Worm (Caenorhabditis elegans) whole organism, late embryonic: ENCODE measurements around the gene spl-2.

Source experiments
- C08G9.2 ChIP-seq: sonication (generic microtip); optimal IDR thresholded peaks from 2 replicates; lab custom pipeline; 2016; ENCODE audit warnings: mild to moderate bottlenecking, missing genetic modification characterization, moderate library complexity, missing compliant biosample characterization
- K02D7.2 ChIP-seq: sonication (generic microtip); optimal IDR thresholded peaks from 2 replicates; lab custom pipeline; 2017; ENCODE audit warnings: mild to moderate bottlenecking, missing genetic modification characterization, missing compliant biosample characterization
- Y22D7AL.16 ChIP-seq: sonication (generic microtip); optimal IDR thresholded peaks from 2 replicates; lab custom pipeline; 2016; ENCODE audit warnings: missing genetic modification characterization, missing compliant biosample characterization
- ahr-1 ChIP-seq: sonication (generic microtip); optimal IDR thresholded peaks from 2 replicates; lab custom pipeline; 2016; ENCODE audit warnings: missing genetic modification characterization, missing compliant biosample characterization
- ama-1 ChIP-seq: fragments of 150-350 bp; optimal IDR thresholded peaks from 2 replicates; lab custom pipeline; 2014
- ceh-14 ChIP-seq: sonication (generic microtip); optimal IDR thresholded peaks from 2 replicates; lab custom pipeline; 2016; ENCODE audit warnings: missing genotype, missing genetic modification characterization, missing compliant biosample characterization
- ceh-18 ChIP-seq: sonication (generic microtip); optimal IDR thresholded peaks from 2 replicates; lab custom pipeline; 2016; ENCODE audit warnings: missing genetic modification characterization, missing compliant biosample characterization
- ceh-19 ChIP-seq: fragments of 200-800 bp; sonication (Bioruptor generic); optimal IDR thresholded peaks from 2 replicates; lab custom pipeline; 2018; ENCODE audit warnings: mild to moderate bottlenecking, missing genetic modification characterization, missing compliant biosample characterization
- ceh-2 ChIP-seq: sonication (generic microtip); optimal IDR thresholded peaks from 2 replicates; lab custom pipeline; 2016; ENCODE audit warnings: missing genotype, missing genetic modification characterization, missing compliant biosample characterization
- ceh-30 ChIP-seq: fragments of 150-350 bp; optimal IDR thresholded peaks from 2 replicates; lab custom pipeline; 2014; ENCODE audit warnings: missing biosample characterization, missing genetic modification characterization
- ceh-34 ChIP-seq: sonication (generic microtip); optimal IDR thresholded peaks from 2 replicates; lab custom pipeline; 2016; ENCODE audit warnings: mild to moderate bottlenecking, missing genetic modification characterization, missing compliant biosample characterization
- ceh-48 ChIP-seq: sonication (generic microtip); optimal IDR thresholded peaks from 2 replicates; lab custom pipeline; 2016; ENCODE audit warnings: missing genetic modification characterization, inconsistent platforms, missing compliant biosample characterization
- ceh-6 ChIP-seq: fragments of 200-800 bp; sonication (Bioruptor generic); optimal IDR thresholded peaks from 2 replicates; lab custom pipeline; 2018; ENCODE audit warnings: mild to moderate bottlenecking, missing genetic modification characterization, missing compliant biosample characterization
- ceh-9 ChIP-seq: sonication (generic microtip); optimal IDR thresholded peaks from 2 replicates; lab custom pipeline; 2016; ENCODE audit warnings: mild to moderate bottlenecking, missing genetic modification characterization, inconsistent platforms, missing compliant biosample characterization
- elt-4 ChIP-seq: sonication (generic microtip); optimal IDR thresholded peaks from 2 replicates; lab custom pipeline; 2016; ENCODE audit warnings: missing genetic modification characterization, missing compliant biosample characterization
- ets-4 ChIP-seq: sonication (generic microtip); optimal IDR thresholded peaks from 2 replicates; lab custom pipeline; 2016; ENCODE audit warnings: missing genetic modification characterization, missing compliant biosample characterization
- eyg-1 ChIP-seq: sonication (generic microtip); optimal IDR thresholded peaks from 2 replicates; lab custom pipeline; 2016; ENCODE audit warnings: missing genotype, missing genetic modification characterization, missing compliant biosample characterization
- fax-1 ChIP-seq: sonication (generic microtip); optimal IDR thresholded peaks from 2 replicates; lab custom pipeline; 2016; ENCODE audit warnings: missing genotype, missing genetic modification characterization, missing compliant biosample characterization
- fkh-10 ChIP-seq: fragments of 150-350 bp; optimal IDR thresholded peaks from 2 replicates; lab custom pipeline; 2014; ENCODE audit warnings: missing biosample characterization, missing genetic modification reagents, missing genetic modification characterization
- fkh-6 ChIP-seq: sonication (generic microtip); optimal IDR thresholded peaks from 2 replicates; lab custom pipeline; 2016; ENCODE audit warnings: missing genetic modification characterization, missing compliant biosample characterization
- gmeb-2 ChIP-seq: sonication (generic microtip); optimal IDR thresholded peaks from 2 replicates; lab custom pipeline; 2016; ENCODE audit warnings: missing genetic modification characterization, inconsistent platforms, missing compliant biosample characterization
- hlh-13 ChIP-seq: fragments of 200-800 bp; sonication (Bioruptor generic); optimal IDR thresholded peaks from 2 replicates; lab custom pipeline; 2018; ENCODE audit warnings: mild to moderate bottlenecking, missing genetic modification characterization, missing compliant biosample characterization
- hlh-6 ChIP-seq: sonication (generic microtip); optimal IDR thresholded peaks from 2 replicates; lab custom pipeline; 2016; ENCODE audit warnings: missing genotype, missing genetic modification characterization, missing compliant biosample characterization
- hlh-8 ChIP-seq: sonication (generic microtip); optimal IDR thresholded peaks from 2 replicates; lab custom pipeline; 2016; ENCODE audit warnings: missing genotype, missing genetic modification characterization, missing compliant biosample characterization
- lin-11 ChIP-seq: fragments of 200-800 bp; sonication (Bioruptor generic); optimal IDR thresholded peaks from 2 replicates; lab custom pipeline; 2018; ENCODE audit warnings: mild to moderate bottlenecking, missing genetic modification characterization, missing compliant biosample characterization
- nhr-232 ChIP-seq: sonication (generic microtip); optimal IDR thresholded peaks from 2 replicates; lab custom pipeline; 2016; ENCODE audit warnings: missing genetic modification characterization, missing compliant biosample characterization
- npax-4 ChIP-seq: sonication (generic microtip); optimal IDR thresholded peaks from 2 replicates; lab custom pipeline; 2016; ENCODE audit warnings: missing genetic modification characterization, missing compliant biosample characterization
- pag-3 ChIP-seq: sonication (generic microtip); optimal IDR thresholded peaks from 2 replicates; lab custom pipeline; 2016; ENCODE audit warnings: missing compliant biosample characterization, missing genetic modification characterization, borderline replicate concordance
- pax-1 ChIP-seq: fragments of 150-350 bp; optimal IDR thresholded peaks from 2 replicates; lab custom pipeline; 2014; ENCODE audit warnings: missing biosample characterization, missing genetic modification characterization
- pha-2 ChIP-seq: sonication (generic microtip); optimal IDR thresholded peaks from 2 replicates; lab custom pipeline; 2017; ENCODE audit warnings: mild to moderate bottlenecking, missing genetic modification characterization, missing compliant biosample characterization
- pha-4 ChIP-seq: fragments of 150-350 bp; optimal IDR thresholded peaks from 2 replicates; lab custom pipeline; 2018; ENCODE audit warnings: missing biosample characterization, missing genetic modification reagents, missing genetic modification characterization
- pqm-1 ChIP-seq: sonication (generic microtip); optimal IDR thresholded peaks from 2 replicates; lab custom pipeline; 2016; ENCODE audit warnings: missing genetic modification characterization, missing compliant biosample characterization
- pros-1 ChIP-seq: fragments of 150-350 bp; optimal IDR thresholded peaks from 2 replicates; lab custom pipeline; 2014; ENCODE audit warnings: missing biosample characterization, missing genetic modification reagents, missing genetic modification characterization
- ref-2 ChIP-seq: sonication (generic microtip); optimal IDR thresholded peaks from 2 replicates; lab custom pipeline; 2016; ENCODE audit warnings: missing genetic modification characterization, missing compliant biosample characterization
- sox-2 ChIP-seq: fragments of 200-800 bp; sonication (Bioruptor generic); IDR thresholded peaks from 2 replicates; pipeline ENCODE4 v1.3.6; 2022; ENCODE audit warnings: missing genetic modification reagents, missing genetic modification characterization, missing compliant biosample characterization
- syd-9 ChIP-seq: sonication (generic microtip); optimal IDR thresholded peaks from 2 replicates; lab custom pipeline; 2016; ENCODE audit warnings: mild to moderate bottlenecking, missing genetic modification characterization, moderate library complexity, missing compliant biosample characterization
- tbx-2 ChIP-seq: sonication (generic microtip); optimal IDR thresholded peaks from 2 replicates; lab custom pipeline; 2016; ENCODE audit warnings: missing genetic modification characterization, missing compliant biosample characterization
- tbx-7 ChIP-seq: sonication (generic microtip); optimal IDR thresholded peaks from 2 replicates; lab custom pipeline; 2016; ENCODE audit warnings: missing genotype, missing genetic modification characterization, missing compliant biosample characterization
- ttx-3 ChIP-seq: sonication (generic microtip); optimal IDR thresholded peaks from 2 replicates; lab custom pipeline; 2016; ENCODE audit warnings: missing genetic modification reagents, missing genetic modification characterization, missing compliant biosample characterization
- unc-3 ChIP-seq, 2 experiments: fragments of 200-800 bp in 1 of 2; sonication (Bioruptor generic) in 1 of 2; sonication (generic microtip) in 1 of 2; conservative IDR thresholded peaks in 1 of 2; optimal IDR thresholded peaks in 1 of 2; 2 replicates each; pipeline versions ENCODE4 v1.3.6 to Lab custom; 2016 to 2022; ENCODE audit warnings: missing compliant biosample characterization in 2 of 2, missing genetic modification characterization in 2 of 2, missing genetic modification reagents in 1 of 2
- unc-42 ChIP-seq: sonication (generic microtip); optimal IDR thresholded peaks from 2 replicates; lab custom pipeline; 2016; ENCODE audit warnings: missing genotype, missing genetic modification characterization, missing compliant biosample characterization
- unc-55 ChIP-seq: sonication (generic microtip); optimal IDR thresholded peaks from 2 replicates; lab custom pipeline; 2017; ENCODE audit warnings: missing biosample characterization, missing genetic modification reagents, missing genetic modification characterization
- zip-5 ChIP-seq: sonication (generic microtip); optimal IDR thresholded peaks from 2 replicates; lab custom pipeline; 2016; ENCODE audit warnings: missing genetic modification characterization, missing compliant biosample characterization
- ztf-16 ChIP-seq: sonication (generic microtip); optimal IDR thresholded peaks from 2 replicates; lab custom pipeline; 2017; ENCODE audit warnings: missing genetic modification characterization, missing compliant biosample characterization

spl-2 gene

ce11 chrV:9175218-9175837, 28.6 kb upstream of the spl-2 start, which contains the start of gene spas-1 (continued):
- peak; percentile 82 for TF ChIP-seq ceh-34 (tag; lab: Kevin White, UChicago)
- no peak for TF ChIP-seq ets-4 (tag; lab: Kevin White, UChicago)
- TF ChIP-seq ceh-14 (tag; lab: Kevin White, UChicago), result peak; percentile 55
- TF ChIP-seq pha-2, result no peak
- peak; percentile 10 for TF ChIP-seq npax-4 (tag; lab: Kevin White, UChicago)
- peak; percentile 3 for TF ChIP-seq C08G9.2 (tag; lab: Kevin White, UChicago)
- no peak for TF ChIP-seq ama-1 (lab: Kevin White, UChicago)
- TF ChIP-seq gmeb-2 (tag; lab: Kevin White, UChicago), result peak; percentile 35
- TF ChIP-seq K02D7.2 (tag; lab: Kevin White, UChicago), result no peak
- TF ChIP-seq pha-4 (tag; lab: Kevin White, UChicago), result no peak
- TF ChIP-seq pag-3, result no peak
- no peak for TF ChIP-seq unc-3 (GFP tag; conservative IDR thresholded peaks at IDR 0.05; lab: Robert Waterston, UW)
- peak; percentile 52 for TF ChIP-seq unc-3 (tag; optimal IDR thresholded peaks at IDR 0.05; lab: Kevin White, UChicago)
- no peak for TF ChIP-seq ttx-3
- TF ChIP-seq unc-55 (GFP tag; lab: Kevin White, UChicago), result no peak
- TF ChIP-seq fax-1 (tag; lab: Kevin White, UChicago), result no peak
- no peak for TF ChIP-seq elt-4 (tag; lab: Kevin White, UChicago)
- peak; percentile 34 for TF ChIP-seq ceh-2 (tag; lab: Kevin White, UChicago)
- peak; percentile 42 for TF ChIP-seq fkh-6 (tag; lab: Kevin White, UChicago)
- no peak for TF ChIP-seq ahr-1 (tag; lab: Kevin White, UChicago)
- peak; percentile 55 for TF ChIP-seq ceh-18
- TF ChIP-seq hlh-8 (tag; lab: Kevin White, UChicago), result no peak
- TF ChIP-seq ceh-19 (GFP tag; lab: Kevin White, UChicago), result peak; percentile 53
- TF ChIP-seq eyg-1 (tag; lab: Kevin White, UChicago), result peak; percentile 13
- no peak for TF ChIP-seq ref-2
- TF ChIP-seq syd-9 (tag; lab: Kevin White, UChicago), result peak; percentile 52
- no peak for TF ChIP-seq tbx-7 (tag; lab: Kevin White, UChicago)

- TF ChIP-seq ceh-19 (GFP tag; lab: Kevin White, UChicago) (no peak), hlh-6 (tag; lab: Kevin White, UChicago) (no peak), fkh-10 (GFP tag; lab: Kevin White, UChicago) (no peak), zip-5 (tag; lab: Kevin White, UChicago) (no peak), ceh-48 (tag; lab: Kevin White, UChicago) (no peak), gmeb-2 (tag; lab: Kevin White, UChicago) (no peak), hlh-13 (GFP tag; lab: Kevin White, UChicago) (no peak), tbx-2 (tag; lab: Kevin White, UChicago) (no peak), sox-2 (GFP tag; lab: Robert Waterston, UW) (no peak), unc-42 (no peak), nhr-232 (tag; lab: Kevin White, UChicago) (no peak)
Measured at ce11 chrV:9173789-9174188, 27.1 kb upstream of the spl-2 start, which contains the start of gene pqn-16. Gene pqn-16 (plus strand): TSS chrV:9174089.

DNA sequence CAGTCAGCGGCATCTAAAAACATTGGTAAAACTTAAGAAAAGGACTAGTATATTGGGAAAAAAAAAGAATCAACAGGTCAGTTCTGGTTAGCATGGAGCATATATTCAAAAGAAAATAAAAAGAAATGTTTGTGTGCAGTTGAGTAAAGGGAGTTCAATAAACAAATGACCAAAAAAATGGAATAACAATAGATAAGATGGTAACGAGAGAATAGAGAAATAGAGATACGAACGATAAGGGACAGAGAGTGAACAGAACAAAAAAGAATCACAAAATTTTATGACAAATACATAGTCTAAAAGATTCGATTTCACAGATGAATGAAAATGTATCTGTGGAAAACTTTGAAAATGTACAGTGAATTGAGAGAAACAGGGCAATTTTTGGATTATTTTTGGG, 26.3 kb upstream of the spl-2 start, which contains the start of gene gad-3:
gad-3 (minus strand) TSS at position 17 of the 400 bp plus-strand sequence.
- no peak for TF ChIP-seq C08G9.2 (tag; lab: Kevin White, UChicago)
- no peak for TF ChIP-seq eyg-1 (tag; lab: Kevin White, UChicago)
- TF ChIP-seq ceh-6, result no peak
- TF ChIP-seq hlh-13 (GFP tag; lab: Kevin White, UChicago), result no peak
- TF ChIP-seq pros-1 (tag; lab: Kevin White, UChicago), result no peak
- no peak for TF ChIP-seq ceh-30 (tag; lab: Kevin White, UChicago)
- TF ChIP-seq ztf-16 (tag; lab: Kevin White, UChicago), result no peak
- TF ChIP-seq fax-1 (tag; lab: Kevin White, UChicago), result no peak
- TF ChIP-seq Y22D7AL.16 (tag; lab: Kevin White, UChicago), result no peak
- TF ChIP-seq lin-11 (tag; lab: Kevin White, UChicago), result no peak
- no peak for TF ChIP-seq pax-1
- no peak for TF ChIP-seq pqm-1 (tag; lab: Kevin White, UChicago)
- TF ChIP-seq ceh-9, result no peak
- no peak for TF ChIP-seq ref-2
- TF ChIP-seq hlh-8 (tag; lab: Kevin White, UChicago), result no peak
